Fruit fly (Drosophila melanogaster) whole organism, embryonic: ENCODE measurements around the gene Pex7.

Experiments used
- BtbVII ChIP-seq: fragments of 200-800 bp; sonication (Bioruptor generic); optimal IDR thresholded peaks from 3 replicates; lab custom pipeline; 2017; ENCODE audit warnings: missing biosample characterization, mild to moderate bottlenecking, missing genetic modification characterization
- CG10147 ChIP-seq: fragments of 200-800 bp; sonication (Bioruptor generic); optimal IDR thresholded peaks from 2 replicates; lab custom pipeline; 2019; ENCODE audit warnings: missing biosample characterization, mild to moderate bottlenecking, missing genetic modification characterization, moderate library complexity
- CG10431 ChIP-seq: fragments of 200-800 bp; sonication (Bioruptor generic); optimal IDR thresholded peaks from 3 replicates; lab custom pipeline; 2018; ENCODE audit warnings: missing biosample characterization, mild to moderate bottlenecking, missing genetic modification characterization
- CG10565 ChIP-seq: fragments of 200-800 bp; sonication (Bioruptor generic); optimal IDR thresholded peaks from 3 replicates; lab custom pipeline; 2016; ENCODE audit warnings: missing biosample characterization, mild to moderate bottlenecking, missing genetic modification characterization
- CG11504 ChIP-seq: fragments of 200-800 bp; sonication (Bioruptor generic); optimal IDR thresholded peaks from 3 replicates; lab custom pipeline; 2019; ENCODE audit warnings: missing biosample characterization, mild to moderate bottlenecking, missing genetic modification characterization, moderate library complexity
- CG12769 ChIP-seq: fragments of 200-800 bp; sonication (Bioruptor generic); optimal IDR thresholded peaks from 2 replicates; lab custom pipeline; 2019; ENCODE audit warnings: missing biosample characterization, mild to moderate bottlenecking, missing genetic modification characterization, moderate library complexity
- CG14014 ChIP-seq: fragments of 200-800 bp; sonication (Bioruptor generic); IDR thresholded peaks from 2 replicates; pipeline ENCODE4 v1.3.6; 2022; ENCODE audit warnings: missing biosample characterization, missing genetic modification characterization
- CG15514 ChIP-seq: fragments of 200-800 bp; sonication (Bioruptor generic); optimal IDR thresholded peaks from 3 replicates; lab custom pipeline; 2017; ENCODE audit warnings: missing biosample characterization, missing genetic modification characterization, mild to moderate bottlenecking, moderate library complexity, missing genetic modification reagents
- CG1602 ChIP-seq: fragments of 200-800 bp; sonication (Bioruptor generic); optimal IDR thresholded peaks from 3 replicates; lab custom pipeline; 2016; ENCODE audit warnings: missing biosample characterization, missing genetic modification characterization
- CG17361 ChIP-seq: fragments of 200-800 bp; sonication (Bioruptor generic); IDR thresholded peaks from 3 replicates; pipeline ENCODE4 v1.3.6; 2022; ENCODE audit warnings: missing biosample characterization, missing genetic modification characterization
- CG1832 ChIP-seq: fragments of 200-800 bp; sonication (Bioruptor generic); optimal IDR thresholded peaks from 2 replicates; lab custom pipeline; 2017; ENCODE audit warnings: missing biosample characterization, mild to moderate bottlenecking, missing genetic modification characterization, inconsistent platforms
- CG18476 ChIP-seq: fragments of 200-800 bp; sonication (Bioruptor generic); optimal IDR thresholded peaks from 2 replicates; lab custom pipeline; 2016; ENCODE audit warnings: missing biosample characterization, mild to moderate bottlenecking, missing genetic modification characterization
- CG18619 ChIP-seq: fragments of 200-800 bp; sonication (Bioruptor generic); optimal IDR thresholded peaks from 3 replicates; lab custom pipeline; 2017; ENCODE audit warnings: missing biosample characterization, mild to moderate bottlenecking, missing genetic modification characterization
- CG32767 ChIP-seq: fragments of 200-800 bp; sonication (Bioruptor generic); IDR thresholded peaks from 2 replicates; pipeline ENCODE4 v1.3.6; 2022; ENCODE audit warnings: missing biosample characterization, missing genetic modification characterization
- CG34422 ChIP-seq: fragments of 200-800 bp; sonication (Bioruptor generic); IDR thresholded peaks from 3 replicates; pipeline ENCODE4 v1.3.6; 2022; ENCODE audit warnings: missing biosample characterization, missing genetic modification characterization
- CG3995 ChIP-seq: fragments of 200-800 bp; sonication (Bioruptor generic); optimal IDR thresholded peaks from 3 replicates; lab custom pipeline; 2016; ENCODE audit warnings: missing biosample characterization, missing genetic modification characterization
- CG43689 ChIP-seq: fragments of 200-800 bp; sonication (Bioruptor generic); IDR thresholded peaks from 2 replicates; pipeline ENCODE4 v1.3.6; 2022; ENCODE audit warnings: missing biosample characterization, missing genetic modification characterization
- CG4424 ChIP-seq: fragments of 200-800 bp; sonication (Bioruptor generic); optimal IDR thresholded peaks from 3 replicates; lab custom pipeline; 2016; ENCODE audit warnings: missing biosample characterization, missing genetic modification characterization
- CG4730 ChIP-seq: fragments of 200-800 bp; sonication (Bioruptor generic); IDR thresholded peaks from 2 replicates; pipeline ENCODE4 v1.3.6; 2022; ENCODE audit warnings: missing biosample characterization, missing genetic modification characterization
- CG6175 ChIP-seq: fragments of 200-800 bp; sonication (Bioruptor generic); IDR thresholded peaks from 3 replicates; pipeline ENCODE4 v1.3.6; 2022; ENCODE audit warnings: missing biosample characterization, missing genetic modification characterization
- CG6813 ChIP-seq: fragments of 200-800 bp; sonication (Bioruptor generic); optimal IDR thresholded peaks from 2 replicates; lab custom pipeline; 2017; ENCODE audit warnings: missing biosample characterization, missing genetic modification characterization, mild to moderate bottlenecking, moderate library complexity, missing genetic modification reagents
- CG7556 ChIP-seq: fragments of 200-800 bp; sonication (Bioruptor generic); optimal IDR thresholded peaks from 2 replicates; lab custom pipeline; 2017; ENCODE audit warnings: missing biosample characterization, mild to moderate bottlenecking, missing genetic modification characterization
- CG8478 ChIP-seq: fragments of >200 bp; optimal IDR thresholded peaks from 2 replicates; lab custom pipeline; 2018
- CTCF ChIP-seq: fragments of 200-800 bp; sonication (Bioruptor generic); optimal IDR thresholded peaks from 2 replicates; lab custom pipeline; 2017; ENCODE audit warnings: missing biosample characterization, mild to moderate bottlenecking, missing genetic modification characterization, moderate library complexity
- Chrac-16 ChIP-seq: fragments of 200-800 bp; sonication (Bioruptor generic); optimal IDR thresholded peaks from 3 replicates; lab custom pipeline; 2016; ENCODE audit warnings: missing biosample characterization, missing genetic modification characterization
- D ChIP-seq, 2 experiments: fragments of 200-800 bp in 1 of 2; fragments of >200 bp in 1 of 2; sonication (Bioruptor generic) in 1 of 2; optimal IDR thresholded peaks; 2 replicates in 1 of 2; 3 replicates in 1 of 2; lab custom pipeline; 2017; ENCODE audit warnings: mild to moderate bottlenecking in 1 of 2, missing biosample characterization in 1 of 2, missing genetic modification characterization in 1 of 2, missing genetic modification reagents in 1 of 2
- Dp ChIP-seq: fragments of 200-800 bp; sonication (Bioruptor generic); optimal IDR thresholded peaks from 2 replicates; lab custom pipeline; 2018; ENCODE audit warnings: missing biosample characterization, mild to moderate bottlenecking, missing genetic modification characterization, moderate library complexity
- Fer3 ChIP-seq: fragments of 200-800 bp; sonication (Bioruptor generic); optimal IDR thresholded peaks from 2 replicates; lab custom pipeline; 2018; ENCODE audit warnings: missing biosample characterization, mild to moderate bottlenecking, missing genetic modification characterization, moderate library complexity
- Gug ChIP-seq: fragments of 200-800 bp; sonication (Bioruptor generic); IDR thresholded peaks from 4 replicates; pipeline ENCODE4 v1.3.6; 2022; ENCODE audit warnings: missing biosample characterization, missing genetic modification characterization
- HLHmδ ChIP-seq: fragments of 200-800 bp; sonication (Bioruptor generic); optimal IDR thresholded peaks from 2 replicates; lab custom pipeline; 2018; ENCODE audit warnings: missing biosample characterization, mild to moderate bottlenecking, missing genetic modification characterization, moderate library complexity
- Lhr ChIP-seq: fragments of 200-800 bp; sonication (Bioruptor generic); optimal IDR thresholded peaks from 3 replicates; lab custom pipeline; 2017; ENCODE audit warnings: mild to moderate bottlenecking, missing biosample characterization, missing genetic modification reagents, missing genetic modification characterization
- MBD-R2 ChIP-seq: fragments of 200-800 bp; sonication (Bioruptor generic); IDR thresholded peaks from 2 replicates; pipeline ENCODE4 v1.3.6; 2022; ENCODE audit warnings: missing biosample characterization, missing genetic modification characterization
- Mad ChIP-seq: fragments of 200-800 bp; sonication (Bioruptor generic); optimal IDR thresholded peaks from 2 replicates; lab custom pipeline; 2016; ENCODE audit warnings: missing biosample characterization, missing genetic modification characterization
- Poxn ChIP-seq: fragments of 200-800 bp; sonication (Bioruptor generic); IDR thresholded peaks from 2 replicates; pipeline ENCODE4 v1.3.6; 2022; ENCODE audit warnings: missing biosample characterization, missing genetic modification characterization
- Ravus ChIP-seq: fragments of 200-800 bp; sonication (Bioruptor generic); IDR thresholded peaks from 2 replicates; pipeline ENCODE4 v1.3.6; 2022; ENCODE audit warnings: missing biosample characterization, missing genetic modification characterization
- Six4 ChIP-seq: fragments of 200-800 bp; sonication (Bioruptor generic); optimal IDR thresholded peaks from 2 replicates; lab custom pipeline; 2016; ENCODE audit warnings: missing biosample characterization, missing genetic modification characterization
- Usf ChIP-seq: fragments of 200-800 bp; sonication (Bioruptor generic); optimal IDR thresholded peaks from 2 replicates; lab custom pipeline; 2017; ENCODE audit warnings: missing genotype, missing biosample characterization, missing genetic modification characterization
- crc ChIP-seq: fragments of 200-800 bp; sonication (Bioruptor generic); optimal IDR thresholded peaks from 2 replicates; lab custom pipeline; 2016; ENCODE audit warnings: missing biosample characterization, missing genetic modification characterization
- dimm ChIP-seq: fragments of 200-800 bp; sonication (Bioruptor generic); IDR thresholded peaks from 2 replicates; pipeline ENCODE4 v1.3.6; 2022; ENCODE audit warnings: missing biosample characterization, missing genetic modification characterization
- dm ChIP-seq: fragments of 200-800 bp; sonication (Bioruptor generic); optimal IDR thresholded peaks from 3 replicates; lab custom pipeline; 2016; ENCODE audit warnings: missing biosample characterization, missing genetic modification characterization
- grau ChIP-seq: fragments of 200-800 bp; optimal IDR thresholded peaks from 3 replicates; lab custom pipeline; 2019; ENCODE audit warnings: missing biosample characterization, mild to moderate bottlenecking, missing genetic modification characterization, moderate library complexity
- gro ChIP-seq: fragments of 200-800 bp; sonication (Bioruptor generic); optimal IDR thresholded peaks from 2 replicates; lab custom pipeline; 2016; ENCODE audit warnings: missing biosample characterization, missing genetic modification characterization
- gsb ChIP-seq: fragments of 200-800 bp; sonication (Bioruptor generic); IDR thresholded peaks from 2 replicates; pipeline ENCODE4 v1.3.6; 2022; ENCODE audit warnings: missing biosample characterization, missing genetic modification characterization
- pan ChIP-seq, 4 experiments: fragments of >200 bp in 3 of 4; fragments of 200-800 bp in 1 of 4; sonication (Bioruptor generic) in 1 of 4; optimal IDR thresholded peaks in 3 of 4; IDR thresholded peaks in 1 of 4; 2 replicates each; pipeline versions ENCODE4 v1.3.6 to Lab custom; 2017 to 2022; ENCODE audit warnings: missing biosample characterization in 2 of 4, missing genetic modification characterization in 2 of 4, mixed read lengths in 1 of 4
- pzg ChIP-seq: fragments of 200-800 bp; sonication (Bioruptor generic); optimal IDR thresholded peaks from 3 replicates; lab custom pipeline; 2018; ENCODE audit warnings: missing biosample characterization, mild to moderate bottlenecking, missing genetic modification characterization, moderate library complexity
- sd ChIP-seq: fragments of 200-800 bp; sonication (Bioruptor generic); optimal IDR thresholded peaks from 3 replicates; lab custom pipeline; 2018; ENCODE audit warnings: missing biosample characterization, mild to moderate bottlenecking, missing genetic modification characterization, moderate library complexity
- seq ChIP-seq: fragments of 200-800 bp; sonication (Bioruptor generic); IDR thresholded peaks from 2 replicates; pipeline ENCODE4 v1.3.6; 2022; ENCODE audit warnings: missing biosample characterization, missing genetic modification characterization
- shn ChIP-seq: fragments of 200-800 bp; sonication (Bioruptor generic); optimal IDR thresholded peaks from 3 replicates; lab custom pipeline; 2016; ENCODE audit warnings: missing biosample characterization, missing genetic modification characterization
- trh ChIP-seq: fragments of 200-800 bp; sonication (Bioruptor generic); optimal IDR thresholded peaks from 2 replicates; lab custom pipeline; 2016; ENCODE audit warnings: missing biosample characterization, missing genetic modification characterization
- tx ChIP-seq: fragments of 200-800 bp; sonication (Bioruptor generic); optimal IDR thresholded peaks from 2 replicates; lab custom pipeline; 2016; ENCODE audit warnings: missing biosample characterization, missing genetic modification characterization

The Pex7 gene

DNA sequence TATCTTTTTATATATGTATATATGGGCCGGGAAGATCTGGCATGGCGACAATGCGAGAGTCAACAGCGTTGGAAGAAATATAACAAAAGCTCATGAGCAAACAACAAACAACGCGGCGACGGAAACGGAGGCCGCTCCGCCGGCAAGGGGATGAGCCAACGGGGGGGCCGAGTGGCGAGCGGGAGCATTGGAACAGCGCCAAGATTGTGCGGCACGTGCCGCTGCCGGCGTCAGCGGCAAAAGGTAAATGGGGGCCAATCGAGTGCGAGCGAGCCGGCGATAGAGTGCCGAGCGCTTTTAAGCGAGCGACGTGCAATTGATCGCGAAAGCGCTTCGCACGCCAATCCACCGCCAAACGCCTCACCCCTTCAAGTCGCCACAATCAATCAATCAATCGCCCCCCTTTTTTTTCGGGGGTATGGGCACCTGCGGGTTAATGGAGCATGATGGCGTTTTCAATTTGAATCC lies 49.6 kb downstream of the Pex7 start (continued):
- TF ChIP-seq MBD-R2 (peak; percentile 43; the same call in 1 of the 2 replicates), Chrac-16 (peak; percentile 1), CG18476 (GFP tag; lab: Kevin White, UChicago) (peak; percentile 16), CG10565 (no peak), CG32767 (GFP tag; lab: Robert Waterston, UW) (peak; percentile 8; the same call in 1 of the 2 replicates), CG3995 (peak; percentile 22), Six4 (GFP tag; lab: Kevin White, UChicago) (peak; percentile 20), dimm (GFP tag; lab: Robert Waterston, UW) (0 out of 2 replicates have a peak, but pooled peaks have one; percentile 28), shn (GFP tag; lab: Kevin White, UChicago) (no peak), CG18619 (GFP tag; lab: Kevin White, UChicago) (peak; percentile 72), Fer3 (tag; lab: Kevin White, UChicago) (peak; percentile 63), Mad (GFP tag; lab: Kevin White, UChicago) (peak; percentile 63), CG1832 (GFP tag; lab: Kevin White, UChicago) (peak; percentile 69), BtbVII (GFP tag; lab: Kevin White, UChicago) (peak; percentile 82), CTCF (GFP tag; lab: Kevin White, UChicago) (peak; percentile 12), Dp (GFP tag; lab: Kevin White, UChicago) (no peak), CG7556 (GFP tag; lab: Kevin White, UChicago) (peak; percentile 64), CG34422 (GFP tag; lab: Robert Waterston, UW) (peak; percentile 60; the same call in 1 of the 3 replicates), trh (GFP tag; lab: Kevin White, UChicago) (no peak), CG11504 (tag; lab: Kevin White, UChicago) (peak; percentile 48), CG10431 (peak; percentile 82), pan (optimal IDR thresholded peaks at IDR 0.05; lab: Kevin White, UChicago) (no peak), pan (GFP tag; optimal IDR thresholded peaks at IDR 0.05 in 1 of 2, IDR thresholded peaks at IDR 0.05 in 1 of 2) (peak in 1 of 2 experiments; percentile 61), seq (GFP tag; lab: Robert Waterston, UW) (peak; percentile 69; the same call in 1 of the 2 replicates), CG10147 (GFP tag; lab: Kevin White, UChicago) (peak; percentile 53), CG12769 (tag; lab: Kevin White, UChicago) (peak; percentile 86), grau (tag; lab: Kevin White, UChicago) (peak; percentile 41), Lhr (GFP tag; lab: Kevin White, UChicago) (peak; percentile 36), gro (GFP tag; lab: Kevin White, UChicago) (peak; percentile 77), CG17361 (GFP tag; lab: Robert Waterston, UW) (peak; percentile 28; the same call in 1 of the 3 replicates), CG15514 (GFP tag; lab: Kevin White, UChicago) (peak; percentile 82), CG6175 (GFP tag; lab: Robert Waterston, UW) (peak; percentile 93), CG4730 (no peak), CG6813 (GFP tag; lab: Kevin White, UChicago) (peak; percentile 88), D (optimal IDR thresholded peaks at IDR 0.05; lab: Kevin White, UChicago) (no peak), D (GFP tag; optimal IDR thresholded peaks at IDR 0.05; lab: Kevin White, UChicago) (peak; percentile 59), sd (tag; lab: Kevin White, UChicago) (peak; percentile 73), Usf (GFP tag; lab: Kevin White, UChicago) (peak; percentile 36), CG4424 (GFP tag; lab: Kevin White, UChicago) (peak; percentile 46), gsb (GFP tag; lab: Robert Waterston, UW) (no peak), Gug (GFP tag; lab: Robert Waterston, UW) (no peak), Ravus (no peak; the same call in 1 of the 2 replicates), crc (GFP tag; lab: Kevin White, UChicago) (peak; percentile 7), dm (GFP tag; lab: Kevin White, UChicago) (peak; percentile 35), CG1602 (peak; percentile 18), HLHmδ (GFP tag; lab: Kevin White, UChicago) (peak; percentile 6), Poxn (GFP tag; lab: Robert Waterston, UW) (no peak), CG43689 (GFP tag; lab: Robert Waterston, UW) (no peak), tx (GFP tag; lab: Kevin White, UChicago) (no peak), CG14014 (peak; percentile 67; the same call in 1 of the 2 replicates), pzg (GFP tag; lab: Kevin White, UChicago) (no peak), CG8478 (lab: Kevin White, UChicago) (no peak)
